Fruit fly (Drosophila melanogaster) whole organism, embryonic: ENCODE measurements around the gene CG15043.

Experiments
- Vsx1 ChIP-seq: fragments of 200-800 bp; sonication (Bioruptor generic); optimal IDR thresholded peaks from 2 replicates; lab custom pipeline; 2017; ENCODE audit warnings: missing biosample characterization, mild to moderate bottlenecking, missing genetic modification characterization, missing genetic modification reagents
- fru ChIP-seq: fragments of >200 bp; optimal IDR thresholded peaks from 2 replicates; lab custom pipeline; 2017
- her ChIP-seq: fragments of 200-800 bp; sonication (Bioruptor generic); optimal IDR thresholded peaks from 2 replicates; lab custom pipeline; 2016; ENCODE audit warnings: missing biosample characterization, missing genetic modification characterization
- insv ChIP-seq, 2 experiments: fragments of 200-800 bp; sonication (Bioruptor generic); optimal IDR thresholded peaks; 3 replicates each; lab custom pipeline; 2016 to 2018; ENCODE audit warnings: missing biosample characterization in 2 of 2, missing genetic modification characterization in 2 of 2
- sd ChIP-seq: fragments of 200-800 bp; sonication (Bioruptor generic); optimal IDR thresholded peaks from 3 replicates; lab custom pipeline; 2018; ENCODE audit warnings: missing biosample characterization, mild to moderate bottlenecking, missing genetic modification characterization, moderate library complexity
- usp ChIP-seq: fragments of >200 bp; optimal IDR thresholded peaks from 2 replicates; lab custom pipeline; 2017; ENCODE audit warnings: missing biosample characterization, missing genetic modification characterization

dm6 chrX:18452717-18453116 lies 41.3 kb downstream of the CG15043 start:
- TF ChIP-seq fru (lab: Kevin White, UChicago), result no peak
- no peak for TF ChIP-seq her (GFP tag; lab: Kevin White, UChicago)
- TF ChIP-seq usp (GFP tag; lab: Kevin White, UChicago), result no peak
- TF ChIP-seq insv (GFP tag; optimal IDR thresholded peaks at IDR 0.05; lab: Kevin White, UChicago), result no peak
- TF ChIP-seq sd (tag; lab: Kevin White, UChicago), result no peak
- TF ChIP-seq Vsx1 (GFP tag; lab: Kevin White, UChicago), result no peak
